Worm (Caenorhabditis elegans) whole organism, L3 larva: Measurements from ENCODE around the gene egl-10.

Experiments
- R02D3.7 ChIP-seq: fragments of 150-350 bp; optimal IDR thresholded peaks from 2 replicates; lab custom pipeline; 2014; ENCODE audit warnings: missing biosample characterization, missing genetic modification characterization
- ZK546.5 ChIP-seq: sonication (generic microtip); optimal IDR thresholded peaks from 2 replicates; lab custom pipeline; 2017; ENCODE audit warnings: missing biosample characterization, missing genetic modification characterization
- aly-2 ChIP-seq: fragments of 150-350 bp; optimal IDR thresholded peaks from 2 replicates; lab custom pipeline; 2014; ENCODE audit warnings: missing biosample characterization, missing genetic modification characterization
- ama-1 ChIP-seq: fragments of 150-350 bp; optimal IDR thresholded peaks from 2 replicates; lab custom pipeline; 2018
- ceh-16 ChIP-seq: sonication (generic microtip); optimal IDR thresholded peaks from 2 replicates; lab custom pipeline; 2017; ENCODE audit warnings: missing biosample characterization, missing genetic modification characterization
- ceh-28 ChIP-seq: fragments of 150-350 bp; optimal IDR thresholded peaks from 2 replicates; lab custom pipeline; 2014; ENCODE audit warnings: missing biosample characterization, missing genetic modification reagents, missing genetic modification characterization
- ceh-82 ChIP-seq: fragments of 150-350 bp; optimal IDR thresholded peaks from 2 replicates; lab custom pipeline; 2014; ENCODE audit warnings: missing biosample characterization, missing genetic modification characterization
- ceh-9 ChIP-seq: sonication (generic microtip); optimal IDR thresholded peaks from 2 replicates; lab custom pipeline; 2018; ENCODE audit warnings: missing biosample characterization, missing genetic modification characterization
- daf-12 ChIP-seq: fragments of 150-350 bp; optimal IDR thresholded peaks from 2 replicates; lab custom pipeline; 2014; ENCODE audit warnings: missing biosample characterization, missing genetic modification reagents, missing genetic modification characterization
- egl-27 ChIP-seq: sonication (generic microtip); optimal IDR thresholded peaks from 4 replicates; lab custom pipeline; 2017; ENCODE audit warnings: missing biosample characterization, missing genetic modification reagents, missing genetic modification characterization
- egl-5 ChIP-seq: fragments of 150-350 bp; optimal IDR thresholded peaks from 2 replicates; lab custom pipeline; 2017; ENCODE audit warnings: missing biosample characterization, missing genetic modification reagents, missing genetic modification characterization, inconsistent platforms
- elt-1 ChIP-seq: fragments of 150-350 bp; optimal IDR thresholded peaks from 2 replicates; lab custom pipeline; 2014; ENCODE audit warnings: missing biosample characterization, missing genetic modification characterization
- elt-2 ChIP-seq: sonication (generic microtip); optimal IDR thresholded peaks from 2 replicates; lab custom pipeline; 2016; ENCODE audit warnings: missing genetic modification reagents, mild to moderate bottlenecking, missing genetic modification characterization, missing compliant biosample characterization
- elt-3 ChIP-seq, 3 experiments: fragments of 150-350 bp in 1 of 3; sonication (generic microtip) in 2 of 3; optimal IDR thresholded peaks; 2 replicates in 2 of 3; 4 replicates in 1 of 3; lab custom pipeline; 2014 to 2017; ENCODE audit warnings: missing biosample characterization in 3 of 3, missing genetic modification characterization in 3 of 3
- eor-1 ChIP-seq, 2 experiments: fragments of 150-350 bp; optimal IDR thresholded peaks; 2 replicates each; lab custom pipeline; 2014 to 2018; ENCODE audit warnings: missing biosample characterization in 2 of 2, missing genetic modification characterization in 2 of 2
- fkh-10 ChIP-seq: sonication (generic microtip); optimal IDR thresholded peaks from 2 replicates; lab custom pipeline; 2017; ENCODE audit warnings: missing biosample characterization, missing genetic modification reagents, missing genetic modification characterization
- fkh-2 ChIP-seq: fragments of 150-350 bp; optimal IDR thresholded peaks from 2 replicates; lab custom pipeline; 2014; ENCODE audit warnings: missing biosample characterization, missing genetic modification reagents, missing genetic modification characterization
- fos-1 ChIP-seq: fragments of 150-350 bp; optimal IDR thresholded peaks from 2 replicates; lab custom pipeline; 2014; ENCODE audit warnings: missing biosample characterization, missing genetic modification characterization
- hmg-11 ChIP-seq: sonication (generic microtip); optimal IDR thresholded peaks from 2 replicates; lab custom pipeline; 2016; ENCODE audit warnings: missing genetic modification characterization, missing compliant biosample characterization
- jun-1 ChIP-seq: fragments of 150-350 bp; optimal IDR thresholded peaks from 2 replicates; lab custom pipeline; 2014; ENCODE audit warnings: missing biosample characterization, missing genetic modification reagents, missing genetic modification characterization
- lin-15B ChIP-seq: fragments of 150-350 bp; optimal IDR thresholded peaks from 2 replicates; lab custom pipeline; 2014; ENCODE audit warnings: missing biosample characterization, missing genetic modification characterization
- lin-39 ChIP-seq: fragments of 150-350 bp; optimal IDR thresholded peaks from 2 replicates; lab custom pipeline; 2018; ENCODE audit warnings: missing biosample characterization, missing genetic modification reagents, missing genetic modification characterization
- lsy-12 ChIP-seq: sonication (generic microtip); optimal IDR thresholded peaks from 2 replicates; lab custom pipeline; 2016; ENCODE audit warnings: mild to moderate bottlenecking, missing genetic modification characterization, missing compliant biosample characterization
- mdl-1 ChIP-seq: fragments of 150-350 bp; optimal IDR thresholded peaks from 2 replicates; lab custom pipeline; 2014; ENCODE audit warnings: missing biosample characterization, missing genetic modification characterization
- mml-1 ChIP-seq: fragments of 150-350 bp; sonication (generic microtip); optimal IDR thresholded peaks from 3 replicates; lab custom pipeline; 2014; ENCODE audit warnings: missing biosample characterization, missing genetic modification characterization
- nfya-1 ChIP-seq: sonication (generic microtip); optimal IDR thresholded peaks from 2 replicates; lab custom pipeline; 2017; ENCODE audit warnings: missing genetic modification characterization, mild to moderate bottlenecking, missing compliant biosample characterization, antibody characterized with exemption, moderate library complexity; ENCODE audit not compliant: insufficient read depth
- nhr-11 ChIP-seq: fragments of 150-350 bp; optimal IDR thresholded peaks from 2 replicates; lab custom pipeline; 2014; ENCODE audit warnings: missing biosample characterization, missing genetic modification characterization
- nhr-12 ChIP-seq: fragments of 150-350 bp; optimal IDR thresholded peaks from 2 replicates; lab custom pipeline; 2014; ENCODE audit warnings: missing biosample characterization, missing genetic modification characterization
- nhr-23 ChIP-seq: fragments of 150-350 bp; optimal IDR thresholded peaks from 2 replicates; lab custom pipeline; 2014; ENCODE audit warnings: missing biosample characterization, missing genetic modification reagents, missing genetic modification characterization
- nhr-237 ChIP-seq: fragments of 150-350 bp; optimal IDR thresholded peaks from 2 replicates; lab custom pipeline; 2014; ENCODE audit warnings: missing biosample characterization, missing genetic modification characterization
- nhr-25 ChIP-seq: sonication (generic microtip); optimal IDR thresholded peaks from 2 replicates; lab custom pipeline; 2017; ENCODE audit warnings: missing biosample characterization, missing genetic modification characterization
- nhr-28 ChIP-seq: fragments of 150-350 bp; optimal IDR thresholded peaks from 2 replicates; lab custom pipeline; 2014; ENCODE audit warnings: missing biosample characterization, missing genetic modification characterization
- nhr-43 ChIP-seq: sonication (generic microtip); optimal IDR thresholded peaks from 2 replicates; lab custom pipeline; 2016; ENCODE audit warnings: mild to moderate bottlenecking, missing genetic modification characterization, missing compliant biosample characterization; ENCODE audit not compliant: poor library complexity, severe bottlenecking
- nhr-67 ChIP-seq: fragments of 150-350 bp; optimal IDR thresholded peaks from 2 replicates; lab custom pipeline; 2014; ENCODE audit warnings: missing biosample characterization, missing genetic modification characterization
- nhr-76 ChIP-seq: fragments of 150-350 bp; sonication (generic microtip); optimal IDR thresholded peaks from 5 replicates; lab custom pipeline; 2014; ENCODE audit warnings: missing biosample characterization, missing genetic modification characterization
- nhr-77 ChIP-seq: fragments of 150-350 bp; optimal IDR thresholded peaks from 2 replicates; lab custom pipeline; 2014; ENCODE audit warnings: missing biosample characterization, missing genetic modification characterization
- pha-4 ChIP-seq: fragments of 150-350 bp; optimal IDR thresholded peaks from 2 replicates; lab custom pipeline; 2014; ENCODE audit warnings: missing biosample characterization, missing genetic modification reagents, missing genetic modification characterization
- pqm-1 ChIP-seq: fragments of 150-350 bp; optimal IDR thresholded peaks from 2 replicates; lab custom pipeline; 2017; ENCODE audit warnings: missing biosample characterization, missing genetic modification characterization, inconsistent platforms
- sea-2 ChIP-seq: fragments of 150-350 bp; sonication (generic microtip); optimal IDR thresholded peaks from 4 replicates; lab custom pipeline; 2014; ENCODE audit warnings: missing biosample characterization, missing genetic modification reagents, missing genetic modification characterization
- skn-1 ChIP-seq: fragments of 150-350 bp; optimal IDR thresholded peaks from 2 replicates; lab custom pipeline; 2014; ENCODE audit warnings: missing biosample characterization, missing genetic modification characterization
- snpc-4 ChIP-seq: fragments of 150-350 bp; optimal IDR thresholded peaks from 2 replicates; lab custom pipeline; 2014; ENCODE audit warnings: missing biosample characterization, missing genetic modification characterization
- tbx-2 ChIP-seq: sonication (generic microtip); optimal IDR thresholded peaks from 2 replicates; lab custom pipeline; 2016; ENCODE audit warnings: mild to moderate bottlenecking, missing genetic modification characterization, missing compliant biosample characterization
- unc-39 ChIP-seq: sonication (generic microtip); optimal IDR thresholded peaks from 4 replicates; lab custom pipeline; 2017; ENCODE audit warnings: missing biosample characterization, missing genetic modification characterization
- unc-62 ChIP-seq: fragments of 150-350 bp; sonication (generic microtip); optimal IDR thresholded peaks from 4 replicates; lab custom pipeline; 2014; ENCODE audit warnings: missing biosample characterization, missing genetic modification reagents, missing genetic modification characterization
- zag-1 ChIP-seq: fragments of 150-350 bp; optimal IDR thresholded peaks from 2 replicates; lab custom pipeline; 2014; ENCODE audit warnings: missing biosample characterization, missing genetic modification characterization
- ztf-11 ChIP-seq: fragments of 150-350 bp; optimal IDR thresholded peaks from 2 replicates; lab custom pipeline; 2014; ENCODE audit warnings: missing biosample characterization, missing genetic modification characterization
- ztf-4 ChIP-seq: fragments of 150-350 bp; optimal IDR thresholded peaks from 2 replicates; lab custom pipeline; 2014; ENCODE audit warnings: missing biosample characterization, missing genetic modification characterization

egl-10 gene

ce11 chrV:12497725-12498263, 35.0 kb upstream of the egl-10 start, which contains the start of the genes W04D2.4 and rbm-25:
Gene W04D2.4 (minus strand): TSS chrV:12497755.
Gene rbm-25 (plus strand): TSS chrV:12498213.
- TF ChIP-seq sea-2 (GFP tag; lab: Kevin White, UChicago) = no peak
- no peak for TF ChIP-seq fkh-2 (tag; lab: Kevin White, UChicago)
- no peak for TF ChIP-seq eor-1 (tag; optimal IDR thresholded peaks at IDR 0.05; lab: Kevin White, UChicago)
- peak; percentile 42 for TF ChIP-seq skn-1 (tag; lab: Kevin White, UChicago)
- no peak for TF ChIP-seq nhr-237 (tag; lab: Kevin White, UChicago)
- TF ChIP-seq mdl-1 = no peak
- no peak for TF ChIP-seq zag-1 (tag; lab: Kevin White, UChicago)
- TF ChIP-seq ztf-4 (tag; lab: Kevin White, UChicago) = no peak
- no peak for TF ChIP-seq elt-1
- TF ChIP-seq nhr-12 (tag; lab: Kevin White, UChicago) = no peak
- TF ChIP-seq egl-5 (tag; lab: Kevin White, UChicago) = peak; percentile 55
- peak; percentile 40 for TF ChIP-seq lin-39 (tag; lab: Kevin White, UChicago)
- no peak for TF ChIP-seq nhr-76
- no peak for TF ChIP-seq elt-3 (tag; optimal IDR thresholded peaks at IDR 0.05; lab: Kevin White, UChicago)
- TF ChIP-seq ceh-28 (tag; lab: Kevin White, UChicago) = peak; percentile 92
- peak; percentile 83 for TF ChIP-seq nfya-1 (tag; lab: Kevin White, UChicago)
- peak; percentile 76 for TF ChIP-seq lin-15B (tag; lab: Kevin White, UChicago)
- TF ChIP-seq elt-2 = peak; percentile 35
- no peak for TF ChIP-seq mml-1 (tag; lab: Kevin White, UChicago)
- no peak for TF ChIP-seq aly-2 (tag; lab: Kevin White, UChicago)
- TF ChIP-seq ceh-82 (tag; lab: Kevin White, UChicago) = peak; percentile 38
- TF ChIP-seq egl-27 = no peak
- TF ChIP-seq lsy-12 = peak; percentile 36
- no peak for TF ChIP-seq nhr-11
- TF ChIP-seq ama-1 = no peak
- no peak for TF ChIP-seq ZK546.5 (tag; lab: Kevin White, UChicago)
- TF ChIP-seq R02D3.7 = no peak
- peak; percentile 13 for TF ChIP-seq pqm-1 (tag; lab: Kevin White, UChicago)
- no peak for TF ChIP-seq fkh-10 (GFP tag; lab: Kevin White, UChicago)
- peak; percentile 91 for TF ChIP-seq snpc-4 (tag; lab: Kevin White, UChicago)
- TF ChIP-seq unc-39 (tag; lab: Kevin White, UChicago) = no peak
- TF ChIP-seq ceh-16 (tag; lab: Kevin White, UChicago) = no peak
- TF ChIP-seq pha-4 = peak; percentile 92
- TF ChIP-seq hmg-11 (tag; lab: Kevin White, UChicago) = peak; percentile 68
- TF ChIP-seq jun-1 (tag; lab: Kevin White, UChicago) = peak; percentile 47
- TF ChIP-seq fos-1 (tag; lab: Kevin White, UChicago) = no peak
- TF ChIP-seq tbx-2 (tag; lab: Kevin White, UChicago) = peak; percentile 73
- TF ChIP-seq daf-12 (tag; lab: Kevin White, UChicago) = no peak
- TF ChIP-seq nhr-43 = peak; percentile 22
- TF ChIP-seq nhr-25 (tag; lab: Kevin White, UChicago) = peak; percentile 24
- no peak for TF ChIP-seq unc-62
- no peak for TF ChIP-seq nhr-28 (tag; lab: Kevin White, UChicago)
- no peak for TF ChIP-seq ztf-11 (tag; lab: Kevin White, UChicago)
- TF ChIP-seq nhr-67 = no peak
- no peak for TF ChIP-seq nhr-77
- peak; percentile 83 for TF ChIP-seq nhr-23 (tag; lab: Kevin White, UChicago)
- no peak for TF ChIP-seq ceh-9 (tag; lab: Kevin White, UChicago)
